Worm (Caenorhabditis elegans) whole organism, early embryonic: ENCODE measurements around the gene C44B12.3.

Experiments
- F13C5.2 ChIP-seq: sonication (generic microtip); optimal IDR thresholded peaks from 2 replicates; lab custom pipeline; 2017; ENCODE audit warnings: mild to moderate bottlenecking, missing genetic modification characterization, inconsistent platforms, missing compliant biosample characterization
- ama-1 ChIP-seq: fragments of 150-350 bp; optimal IDR thresholded peaks from 2 replicates; lab custom pipeline; 2014
- ceh-36 ChIP-seq: sonication (generic microtip); optimal IDR thresholded peaks from 2 replicates; lab custom pipeline; 2016; ENCODE audit warnings: missing genetic modification characterization, inconsistent platforms, missing compliant biosample characterization
- hmbx-1 ChIP-seq: sonication (generic microtip); optimal IDR thresholded peaks from 2 replicates; lab custom pipeline; 2016; ENCODE audit warnings: mild to moderate bottlenecking, missing genetic modification characterization, missing compliant biosample characterization
- sea-1 ChIP-seq: fragments of 200-800 bp; sonication (Bioruptor generic); conservative IDR thresholded peaks from 2 replicates; pipeline ENCODE4 v1.3.6; 2022; ENCODE audit warnings: missing genetic modification characterization, missing compliant biosample characterization
- tra-4 ChIP-seq: sonication (generic microtip); optimal IDR thresholded peaks from 2 replicates; lab custom pipeline; 2017; ENCODE audit warnings: missing genetic modification characterization, missing compliant biosample characterization

- TF ChIP-seq hmbx-1 (tag; lab: Kevin White, UChicago) (no peak), F13C5.2 (no peak), ama-1 (no peak), ceh-36 (tag; lab: Kevin White, UChicago) (no peak), tra-4 (tag; lab: Kevin White, UChicago) (no peak), sea-1 (GFP tag; lab: Robert Waterston, UW) (no peak)
Observed at ce11 chrIV:1058504-1058903, 46.1 kb upstream of the C44B12.3 start.
